Worm (Caenorhabditis elegans): Measurements from ENCODE around the gene fkh-8.

fkh-8 gene

DNA sequence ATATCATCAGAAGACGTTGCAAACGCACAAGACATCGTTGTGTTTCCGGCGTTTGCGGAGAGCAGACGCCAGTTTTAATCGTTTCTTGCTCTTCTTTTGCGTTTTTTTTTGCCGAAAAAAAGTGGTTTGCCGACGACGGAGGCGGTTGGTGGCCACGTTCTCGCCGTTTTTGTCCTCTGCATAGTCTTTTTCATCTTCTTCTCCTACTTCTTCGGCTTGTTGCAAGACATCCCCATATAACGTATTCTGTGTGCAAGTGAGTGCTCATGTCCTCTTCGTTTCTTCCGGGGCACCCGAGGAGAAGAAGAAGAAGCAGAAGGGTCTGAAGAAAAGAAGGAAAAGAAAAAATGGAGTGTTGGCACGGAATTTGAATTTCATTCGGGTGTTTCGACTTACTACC lies 16.2 kb downstream of the fkh-8 start:
- TF ChIP-seq lin-35 (GFP tag; optimal IDR thresholded peaks at IDR 0.05) (peak in 1 of 3 experiments; percentile 0), hlh-12 (tag; optimal IDR thresholded peaks at IDR 0.05) (no peak), lsy-27 (tag; optimal IDR thresholded peaks at IDR 0.05; ENCODE audit: borderline replicate concordance, insufficient read depth) (no peak), ztf-6 (GFP tag; IDR thresholded peaks at IDR 0.05) (no peak)

DNA sequence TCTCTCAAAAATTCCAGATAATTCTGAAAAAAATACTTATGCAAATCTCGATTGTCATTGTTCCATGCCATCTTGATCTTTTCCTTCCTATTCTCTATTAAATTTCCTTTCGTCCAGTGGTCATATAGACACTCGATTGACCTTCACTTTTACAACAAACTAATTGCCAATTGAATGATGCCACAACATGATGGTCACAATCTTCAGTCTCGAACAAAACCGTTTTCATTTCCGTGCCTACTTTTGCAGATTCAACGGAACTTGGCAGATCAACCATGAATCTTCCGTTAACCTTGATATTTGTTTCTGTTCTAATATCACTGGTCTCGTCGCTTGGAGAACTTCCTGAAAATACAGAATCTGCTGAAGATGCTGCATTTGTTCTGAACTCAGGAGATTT lies 17.8 kb downstream of the fkh-8 start, which contains the start of gene F40H3.2:
Gene F40H3.2, plus strand, starts transcription at position 250 of the 400 bp plus-strand sequence.
- TF ChIP-seq C06A6.2 (GFP tag; conservative IDR thresholded peaks at IDR 0.05) (no peak), hlh-26 (GFP tag; conservative IDR thresholded peaks at IDR 0.05) (no peak), attf-3 (GFP tag; conservative IDR thresholded peaks at IDR 0.05) (no peak), snpc-3.4 (tag; optimal IDR thresholded peaks at IDR 0.05) (no peak), ccch-3 (GFP tag; optimal IDR thresholded peaks at IDR 0.05) (no peak), lin-54 (GFP tag; optimal IDR thresholded peaks at IDR 0.05) (no peak), ama-1 (optimal IDR thresholded peaks at IDR 0.05) (no peak), ama-1 (GFP tag; optimal IDR thresholded peaks at IDR 0.05) (no peak), zfh-2 (GFP tag; conservative IDR thresholded peaks at IDR 0.05) (no peak), madf-6 (GFP tag; IDR thresholded peaks at IDR 0.05) (no peak), madf-3 (GFP tag; IDR thresholded peaks at IDR 0.05) (no peak), ceh-79 (tag; optimal IDR thresholded peaks at IDR 0.05) (no peak), ztf-22 (GFP tag; optimal IDR thresholded peaks at IDR 0.05) (no peak), rec-8 (tag; optimal IDR thresholded peaks at IDR 0.05) (no peak), cebp-2 (GFP tag; IDR thresholded peaks at IDR 0.05) (no peak), sdz-38 (tag; optimal IDR thresholded peaks at IDR 0.05) (no peak), K12H6.12 (tag; optimal IDR thresholded peaks at IDR 0.05) (no peak), lir-1 (GFP tag; conservative IDR thresholded peaks at IDR 0.05) (no peak)

DNA sequence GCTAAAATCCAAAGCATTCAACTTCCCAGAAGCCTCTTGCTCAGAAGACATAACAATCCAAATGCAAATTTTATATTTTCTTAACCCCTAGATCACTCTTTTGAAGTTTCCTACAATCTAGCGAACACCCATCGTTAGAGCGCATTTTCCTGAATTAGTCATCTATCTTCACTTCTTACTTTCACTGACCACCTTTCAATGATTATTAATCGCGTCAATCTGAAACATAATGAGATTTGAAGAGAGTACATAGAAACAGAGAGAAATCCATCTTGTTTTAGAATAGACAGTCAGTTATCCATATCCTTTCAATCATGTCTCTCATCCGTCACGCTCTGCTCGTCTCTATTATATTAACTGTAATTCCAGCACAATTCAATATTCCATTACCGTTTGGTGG lies 20.0 kb downstream of the fkh-8 start, which contains the start of gene F40H3.3:
Gene F40H3.3, plus strand, starts transcription at position 280 of the 400 bp plus-strand sequence.
- no peak for TF ChIP-seq xnd-1 (tag; optimal IDR thresholded peaks at IDR 0.05)
- TF ChIP-seq egl-18 (GFP tag; IDR thresholded peaks at IDR 0.05) = no peak
- no peak for TF ChIP-seq hsf-1 (GFP tag; IDR thresholded peaks at IDR 0.05)

DNA sequence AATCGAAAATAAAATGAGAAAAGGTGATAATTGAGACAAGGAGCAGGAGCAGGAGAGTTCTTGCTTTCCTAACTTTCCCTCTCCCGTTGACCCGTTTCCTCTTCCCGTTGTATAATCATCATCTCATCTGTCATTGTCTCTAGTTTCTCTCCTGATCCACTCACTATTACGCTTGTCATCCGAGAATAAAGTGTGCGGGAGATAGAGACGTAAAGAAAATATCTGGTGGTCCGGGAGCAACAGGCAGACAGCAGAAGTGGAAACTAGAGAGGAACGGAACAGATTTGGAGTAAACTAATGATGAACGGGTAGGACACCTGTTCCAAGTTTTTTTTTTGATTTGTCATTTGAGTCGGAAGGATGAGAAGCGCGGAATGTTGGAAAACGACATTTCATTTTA lies 21.0 kb downstream of the fkh-8 start:
- TF ChIP-seq ccch-3 (GFP tag; optimal IDR thresholded peaks at IDR 0.05) (no peak), attf-6 (GFP tag; IDR thresholded peaks at IDR 0.05) (no peak), Y79H2A.3 (GFP tag; conservative IDR thresholded peaks at IDR 0.05) (no peak), nhr-90 (tag; optimal IDR thresholded peaks at IDR 0.05) (no peak), B0336.3 (GFP tag; IDR thresholded peaks at IDR 0.05) (no peak), rec-8 (tag; optimal IDR thresholded peaks at IDR 0.05) (no peak), ceh-27 (GFP tag; optimal IDR thresholded peaks at IDR 0.05) (no peak), Y56A3A.18 (GFP tag; IDR thresholded peaks at IDR 0.05) (no peak), ekl-4 (GFP tag; IDR thresholded peaks at IDR 0.05) (no peak), snpc-1.3 (tag; optimal IDR thresholded peaks at IDR 0.05; ENCODE audit: insufficient read depth) (no peak), egl-44 (GFP tag; IDR thresholded peaks at IDR 0.05) (no peak), K11D2.4 (GFP tag; IDR thresholded peaks at IDR 0.05) (no peak), C17E4.6 (GFP tag; IDR thresholded peaks at IDR 0.05) (no peak), pha-4 (tag; optimal IDR thresholded peaks at IDR 0.05) (no peak), let-526 (GFP tag; IDR thresholded peaks at IDR 0.05) (no peak), dpl-1 (GFP tag; optimal IDR thresholded peaks at IDR 0.05) (no peak)
